Worm (Caenorhabditis elegans): ENCODE results near the gene ttr-31.

Gene ttr-31

DNA sequence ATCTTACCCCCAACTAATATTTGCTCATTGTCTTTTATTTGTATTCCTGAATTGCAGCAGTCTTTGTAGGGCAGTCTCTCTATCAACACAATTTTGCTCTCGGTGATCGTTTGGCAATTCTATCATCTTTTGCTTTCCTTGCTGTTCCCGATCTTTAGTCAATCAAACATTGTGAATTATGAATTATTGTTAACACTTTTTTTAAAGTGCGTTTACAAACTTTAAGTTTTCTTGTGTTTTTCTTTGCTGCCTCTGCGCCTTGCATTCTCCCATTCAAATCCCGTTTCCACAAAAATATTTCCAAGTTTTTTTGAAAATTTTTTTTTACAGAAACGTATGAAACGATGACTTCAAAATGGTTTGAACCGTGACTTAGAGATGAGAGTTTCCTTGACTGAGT, 26.8 kb downstream of the ttr-31 start, which contains the start of gene ver-4:
TSS of gene ver-4 (plus strand) at position 301 of the 400 bp plus-strand sequence.
- no peak for TF ChIP-seq lin-13 (tag; optimal IDR thresholded peaks at IDR 0.05)
- TF ChIP-seq nhr-12 (tag; optimal IDR thresholded peaks at IDR 0.05): no peak
- no peak for TF ChIP-seq ham-2 (GFP tag; optimal IDR thresholded peaks at IDR 0.05)
- TF ChIP-seq mls-2 (tag; optimal IDR thresholded peaks at IDR 0.05): no peak
- TF ChIP-seq ceh-83 (GFP tag; optimal IDR thresholded peaks at IDR 0.05): no peak
- TF ChIP-seq lsy-2 (tag; optimal IDR thresholded peaks at IDR 0.05): no peak
- no peak for TF ChIP-seq unc-39 (tag; optimal IDR thresholded peaks at IDR 0.05)
- TF ChIP-seq mep-1 (tag; optimal IDR thresholded peaks at IDR 0.05): no peak
- no peak for TF ChIP-seq cnd-1 (tag; optimal IDR thresholded peaks at IDR 0.05)
- TF ChIP-seq hlh-1 (tag; optimal IDR thresholded peaks at IDR 0.05): no peak
- no peak for TF ChIP-seq ceh-43 (GFP tag; optimal IDR thresholded peaks at IDR 0.05)
- no peak for TF ChIP-seq unc-120 (tag; optimal IDR thresholded peaks at IDR 0.05; ENCODE audit: poor library complexity, severe bottlenecking)
- TF ChIP-seq snpc-4 (tag; optimal IDR thresholded peaks at IDR 0.05): no peak
- TF ChIP-seq tbx-8 (GFP tag; optimal IDR thresholded peaks at IDR 0.05): no peak
- TF ChIP-seq sem-2 (GFP tag; optimal IDR thresholded peaks at IDR 0.05): no peak
- TF ChIP-seq bed-3 (GFP tag; optimal IDR thresholded peaks at IDR 0.05): no peak
- TF ChIP-seq ces-1 (GFP tag; optimal IDR thresholded peaks at IDR 0.05): no peak
- no peak for TF ChIP-seq blmp-1 (tag; optimal IDR thresholded peaks at IDR 0.05)

DNA sequence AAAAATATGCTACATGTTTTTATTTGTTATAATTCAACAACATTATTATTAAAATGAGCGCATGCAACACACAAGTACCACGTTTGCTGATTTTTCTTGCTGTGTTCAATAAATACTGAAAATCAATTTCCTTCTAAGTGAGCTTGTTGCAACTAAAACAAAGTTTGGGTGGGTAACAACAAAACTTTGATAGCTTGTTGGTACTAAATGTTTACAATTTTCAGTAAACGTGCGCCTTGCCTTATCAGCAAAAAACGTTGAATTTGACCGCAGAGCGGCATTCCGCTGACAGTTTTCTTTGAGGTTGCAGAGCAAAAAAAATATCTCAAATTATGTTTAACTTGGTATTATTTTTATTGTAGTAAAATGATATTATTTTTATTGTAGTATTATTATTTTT, 27.5 kb downstream of the ttr-31 start:
- no peak for TF ChIP-seq ceh-83 (GFP tag; optimal IDR thresholded peaks at IDR 0.05)
- TF ChIP-seq mls-2 (tag; optimal IDR thresholded peaks at IDR 0.05): no peak
- TF ChIP-seq ceh-43 (GFP tag; optimal IDR thresholded peaks at IDR 0.05): no peak
- no peak for TF ChIP-seq nhr-28 (tag; optimal IDR thresholded peaks at IDR 0.05)
- TF ChIP-seq zip-8 (tag; optimal IDR thresholded peaks at IDR 0.05): no peak
- no peak for TF ChIP-seq hlh-1 (tag; optimal IDR thresholded peaks at IDR 0.05)
- TF ChIP-seq lin-13 (tag; optimal IDR thresholded peaks at IDR 0.05): no peak
- no peak for TF ChIP-seq tbx-8 (GFP tag; optimal IDR thresholded peaks at IDR 0.05)
- no peak for TF ChIP-seq sem-2 (GFP tag; optimal IDR thresholded peaks at IDR 0.05)
- no peak for TF ChIP-seq ham-2 (GFP tag; optimal IDR thresholded peaks at IDR 0.05)
- TF ChIP-seq nhr-237 (tag; optimal IDR thresholded peaks at IDR 0.05): no peak
- TF ChIP-seq ztf-11 (tag; optimal IDR thresholded peaks at IDR 0.05): no peak
- no peak for TF ChIP-seq elt-1 (tag; optimal IDR thresholded peaks at IDR 0.05; ENCODE audit: borderline replicate concordance, insufficient read depth)
- TF ChIP-seq M03D4.4 (tag; optimal IDR thresholded peaks at IDR 0.05): no peak
- no peak for TF ChIP-seq elt-3 (tag; optimal IDR thresholded peaks at IDR 0.05)
- TF ChIP-seq drap-1 (GFP tag; optimal IDR thresholded peaks at IDR 0.05): no peak
- TF ChIP-seq cnd-1 (tag; optimal IDR thresholded peaks at IDR 0.05): no peak
- TF ChIP-seq flh-1 (GFP tag; optimal IDR thresholded peaks at IDR 0.05): no peak
- TF ChIP-seq unc-62 (GFP tag; optimal IDR thresholded peaks at IDR 0.05): no peak
- TF ChIP-seq lsy-2 (tag; optimal IDR thresholded peaks at IDR 0.05): no peak

DNA sequence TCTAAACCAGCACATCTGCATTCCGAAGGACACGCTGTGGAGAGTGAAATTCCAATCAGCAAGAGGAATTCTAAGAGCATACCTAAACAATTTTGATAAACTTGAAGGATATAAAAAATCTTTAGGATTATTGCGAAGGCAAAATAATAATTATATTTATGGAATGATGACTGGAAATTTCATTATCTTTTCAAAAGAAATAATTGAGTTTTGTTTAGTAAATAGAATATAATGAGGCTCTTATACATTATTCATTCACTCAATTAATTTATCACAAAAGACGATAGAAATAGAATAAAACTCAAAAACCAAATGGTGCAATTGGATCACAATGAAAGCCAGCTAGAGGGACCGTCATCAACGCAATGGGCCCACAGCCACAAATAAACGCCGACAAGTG, 29.7 kb downstream of the ttr-31 start, which contains the start of gene pxn-2:
TSS of gene pxn-2 (minus strand) at position 101 of the 400 bp plus-strand sequence.
- TF ChIP-seq lin-32 (GFP tag; optimal IDR thresholded peaks at IDR 0.05): no peak
- peak; percentile 38 for TF ChIP-seq ces-1 (GFP tag; optimal IDR thresholded peaks at IDR 0.05)

- TF ChIP-seq cnd-1 (tag; optimal IDR thresholded peaks at IDR 0.05) (no peak), ham-2 (GFP tag; optimal IDR thresholded peaks at IDR 0.05) (no peak), ceh-39 (tag; optimal IDR thresholded peaks at IDR 0.05) (no peak), mab-5 (tag; optimal IDR thresholded peaks at IDR 0.05) (no peak), nhr-2 (tag; optimal IDR thresholded peaks at IDR 0.05) (no peak), ces-1 (GFP tag; optimal IDR thresholded peaks at IDR 0.05) (no peak), ceh-83 (GFP tag; optimal IDR thresholded peaks at IDR 0.05) (no peak), lin-32 (GFP tag; optimal IDR thresholded peaks at IDR 0.05) (no peak), bed-3 (GFP tag; optimal IDR thresholded peaks at IDR 0.05) (no peak), pha-4 (tag; optimal IDR thresholded peaks at IDR 0.05) (no peak), tbx-8 (GFP tag; optimal IDR thresholded peaks at IDR 0.05) (no peak), elt-3 (tag; optimal IDR thresholded peaks at IDR 0.05) (no peak), nhr-12 (tag; optimal IDR thresholded peaks at IDR 0.05) (no peak), mls-2 (tag; optimal IDR thresholded peaks at IDR 0.05) (no peak), nhr-237 (tag; optimal IDR thresholded peaks at IDR 0.05) (no peak), unc-62 (GFP tag; optimal IDR thresholded peaks at IDR 0.05) (no peak), blmp-1 (tag; optimal IDR thresholded peaks at IDR 0.05) (no peak)
These were observed 32.2 kb downstream of the ttr-31 start for ce11 chrX:10976447-10977196.

Data from whole organism, mixed stage, embryonic.